Worm (Caenorhabditis elegans) whole organism, young adult: Measurements from ENCODE around the gene ZK105.3.

Experiments used
- B0261.1 ChIP-seq: sonication (generic microtip); optimal IDR thresholded peaks from 2 replicates; lab custom pipeline; 2016; ENCODE audit warnings: mild to moderate bottlenecking, missing genetic modification characterization, moderate library complexity, missing compliant biosample characterization
- C06A6.2 ChIP-seq: fragments of 200-800 bp; sonication (Bioruptor generic); conservative IDR thresholded peaks from 2 replicates; pipeline ENCODE4 v1.3.6; 2022; ENCODE audit warnings: missing genetic modification characterization, missing compliant biosample characterization
- C17E4.6 ChIP-seq: fragments of 200-800 bp; sonication (Bioruptor generic); IDR thresholded peaks from 2 replicates; pipeline ENCODE4 v1.3.6; 2022; ENCODE audit warnings: missing genetic modification reagents, missing genetic modification characterization, missing compliant biosample characterization
- F33H1.4 ChIP-seq: fragments of 200-800 bp; sonication (Bioruptor generic); IDR thresholded peaks from 2 replicates; pipeline ENCODE4 v1.3.6; 2022; ENCODE audit warnings: missing genetic modification reagents, missing genetic modification characterization, missing compliant biosample characterization
- K12H6.12 ChIP-seq: fragments of 200-800 bp; sonication (Bioruptor generic); optimal IDR thresholded peaks from 2 replicates; lab custom pipeline; 2018; ENCODE audit warnings: mild to moderate bottlenecking, missing genetic modification characterization, missing compliant biosample characterization
- Y53G8AR.9 ChIP-seq: fragments of 200-800 bp; sonication (Bioruptor generic); conservative IDR thresholded peaks from 2 replicates; pipeline ENCODE4 v1.3.6; 2022; ENCODE audit warnings: missing genetic modification reagents, missing genetic modification characterization, missing compliant biosample characterization
- Y56A3A.18 ChIP-seq: fragments of 200-800 bp; sonication (Bioruptor generic); IDR thresholded peaks from 2 replicates; pipeline ENCODE4 v1.3.6; 2022; ENCODE audit warnings: missing genetic modification reagents, missing genetic modification characterization, missing compliant biosample characterization
- Y67H2A.10 ChIP-seq: fragments of 200-800 bp; sonication (Bioruptor generic); conservative IDR thresholded peaks from 2 replicates; pipeline ENCODE4 v1.3.6; 2022; ENCODE audit warnings: missing genetic modification reagents, missing genetic modification characterization, missing compliant biosample characterization
- Y79H2A.3 ChIP-seq: fragments of 200-800 bp; sonication (Bioruptor generic); conservative IDR thresholded peaks from 2 replicates; pipeline ENCODE4 v1.3.6; 2022; ENCODE audit warnings: missing genetic modification reagents, missing genetic modification characterization, missing compliant biosample characterization
- akir-1 ChIP-seq: fragments of 200-800 bp; sonication (Bioruptor generic); optimal IDR thresholded peaks from 2 replicates; lab custom pipeline; 2018; ENCODE audit warnings: mild to moderate bottlenecking, missing genetic modification characterization, moderate library complexity, missing compliant biosample characterization
- aptf-3 ChIP-seq: fragments of 200-800 bp; sonication (Bioruptor generic); IDR thresholded peaks from 2 replicates; pipeline ENCODE4 v1.3.6; 2022; ENCODE audit warnings: missing genetic modification characterization, missing compliant biosample characterization
- athp-1 ChIP-seq: sonication (generic microtip); optimal IDR thresholded peaks from 2 replicates; lab custom pipeline; 2017; ENCODE audit warnings: mild to moderate bottlenecking, missing genetic modification characterization, missing compliant biosample characterization
- attf-3 ChIP-seq: fragments of 200-800 bp; sonication (Bioruptor generic); conservative IDR thresholded peaks from 2 replicates; pipeline ENCODE4 v1.3.6; 2022; ENCODE audit warnings: missing genetic modification reagents, missing genetic modification characterization, missing compliant biosample characterization
- cebp-1 ChIP-seq, 2 experiments: fragments of 200-800 bp in 1 of 2; sonication (Bioruptor generic) in 1 of 2; sonication (generic microtip) in 1 of 2; IDR thresholded peaks in 1 of 2; optimal IDR thresholded peaks in 1 of 2; 2 replicates each; pipeline versions ENCODE4 v1.3.6 to Lab custom; 2017 to 2022; ENCODE audit warnings: missing compliant biosample characterization in 2 of 2, missing genetic modification characterization in 2 of 2, mild to moderate bottlenecking in 1 of 2, missing genetic modification reagents in 1 of 2, moderate library complexity in 1 of 2
- cebp-2 ChIP-seq: fragments of 200-800 bp; sonication (Bioruptor generic); IDR thresholded peaks from 2 replicates; pipeline ENCODE4 v1.3.6; 2022; ENCODE audit warnings: missing genetic modification characterization, missing compliant biosample characterization
- dpff-1 ChIP-seq: sonication (generic microtip); optimal IDR thresholded peaks from 2 replicates; lab custom pipeline; 2017; ENCODE audit warnings: mild to moderate bottlenecking, missing genetic modification characterization, missing compliant biosample characterization
- egl-44 ChIP-seq: fragments of 200-800 bp; sonication (Bioruptor generic); IDR thresholded peaks from 2 replicates; pipeline ENCODE4 v1.3.6; 2022; ENCODE audit warnings: missing genetic modification reagents, missing genetic modification characterization, missing compliant biosample characterization
- ets-4 ChIP-seq: fragments of 200-800 bp; sonication (Bioruptor generic); optimal IDR thresholded peaks from 2 replicates; lab custom pipeline; 2018; ENCODE audit warnings: mild to moderate bottlenecking, missing genetic modification characterization, missing compliant biosample characterization
- gei-17 ChIP-seq: fragments of 200-800 bp; sonication (Bioruptor generic); optimal IDR thresholded peaks from 2 replicates; lab custom pipeline; 2018; ENCODE audit warnings: mild to moderate bottlenecking, missing genetic modification characterization, missing compliant biosample characterization
- him-1 ChIP-seq: sonication (generic microtip); optimal IDR thresholded peaks from 2 replicates; lab custom pipeline; 2016; ENCODE audit warnings: missing genotype, missing genetic modification reagents, missing genetic modification characterization, missing compliant biosample characterization
- hlh-12 ChIP-seq: sonication (generic microtip); optimal IDR thresholded peaks from 2 replicates; lab custom pipeline; 2016; ENCODE audit warnings: missing genetic modification characterization, missing compliant biosample characterization
- hrde-1 ChIP-seq: sonication (generic microtip); optimal IDR thresholded peaks from 2 replicates; lab custom pipeline; 2016; ENCODE audit warnings: missing genetic modification characterization, mild to moderate bottlenecking, missing compliant biosample characterization, moderate library complexity, missing genotype, missing genetic modification reagents, borderline replicate concordance
- let-607 ChIP-seq, 2 experiments: fragments of 200-800 bp in 1 of 2; sonication (Bioruptor generic) in 1 of 2; sonication (generic microtip) in 1 of 2; optimal IDR thresholded peaks; 2 replicates each; lab custom pipeline; 2016 to 2018; ENCODE audit warnings: mild to moderate bottlenecking in 2 of 2, missing compliant biosample characterization in 2 of 2, missing genetic modification characterization in 2 of 2, moderate library complexity in 2 of 2, missing genotype in 1 of 2
- lin-35 ChIP-seq, 3 experiments: fragments of 150-350 bp in 2 of 3; sonication (generic microtip) in 1 of 3; optimal IDR thresholded peaks; 2 replicates each; lab custom pipeline; 2014 to 2018; ENCODE audit warnings: missing biosample characterization in 3 of 3, missing genetic modification characterization in 3 of 3, missing genetic modification reagents in 3 of 3
- lin-40 ChIP-seq: sonication (generic microtip); optimal IDR thresholded peaks from 2 replicates; lab custom pipeline; 2016; ENCODE audit warnings: missing genetic modification characterization, mild to moderate bottlenecking, missing compliant biosample characterization, missing genotype, missing genetic modification reagents
- lin-54 ChIP-seq: fragments of 200-800 bp; sonication (Bioruptor generic); optimal IDR thresholded peaks from 2 replicates; lab custom pipeline; 2018; ENCODE audit warnings: mild to moderate bottlenecking, missing genetic modification characterization, missing compliant biosample characterization
- lir-1 ChIP-seq: fragments of 200-800 bp; sonication (Bioruptor generic); conservative IDR thresholded peaks from 2 replicates; pipeline ENCODE4 v1.3.6; 2022; ENCODE audit warnings: missing genetic modification reagents, missing genetic modification characterization, missing compliant biosample characterization
- lsy-27 ChIP-seq: sonication (generic microtip); optimal IDR thresholded peaks from 2 replicates; lab custom pipeline; 2017; ENCODE audit warnings: missing genetic modification characterization, mild to moderate bottlenecking, missing compliant biosample characterization, antibody characterized with exemption, missing genotype, borderline replicate concordance; ENCODE audit not compliant: insufficient read depth
- madf-8 ChIP-seq: fragments of 200-800 bp; sonication (Bioruptor generic); conservative IDR thresholded peaks from 2 replicates; pipeline ENCODE4 v1.3.6; 2022; ENCODE audit warnings: missing genetic modification reagents, missing genetic modification characterization, missing compliant biosample characterization
- mcd-1 ChIP-seq: fragments of 200-800 bp; sonication (Bioruptor generic); IDR thresholded peaks from 2 replicates; pipeline ENCODE4 v1.3.6; 2022; ENCODE audit warnings: missing genetic modification reagents, missing genetic modification characterization, missing compliant biosample characterization
- nfyb-1 ChIP-seq: fragments of 200-800 bp; sonication (Bioruptor generic); IDR thresholded peaks from 2 replicates; pipeline ENCODE4 v1.3.6; 2022; ENCODE audit warnings: missing genetic modification reagents, missing genetic modification characterization, missing compliant biosample characterization
- nhr-120 ChIP-seq: fragments of 200-800 bp; sonication (Bioruptor generic); IDR thresholded peaks from 2 replicates; pipeline ENCODE4 v1.3.6; 2022; ENCODE audit warnings: missing genetic modification characterization, missing compliant biosample characterization
- nhr-27 ChIP-seq: fragments of 200-800 bp; sonication (Bioruptor generic); optimal IDR thresholded peaks from 2 replicates; lab custom pipeline; 2018; ENCODE audit warnings: mild to moderate bottlenecking, missing genetic modification characterization, moderate library complexity, missing compliant biosample characterization
- nhr-80 ChIP-seq: sonication (generic microtip); optimal IDR thresholded peaks from 2 replicates; lab custom pipeline; 2016; ENCODE audit warnings: missing genetic modification characterization, missing compliant biosample characterization
- nhr-90 ChIP-seq: sonication (generic microtip); optimal IDR thresholded peaks from 2 replicates; lab custom pipeline; 2016; ENCODE audit warnings: missing genotype, mild to moderate bottlenecking, missing genetic modification characterization, missing compliant biosample characterization
- rcor-1 ChIP-seq: fragments of 200-800 bp; sonication (Bioruptor generic); IDR thresholded peaks from 2 replicates; pipeline ENCODE4 v1.3.6; 2022; ENCODE audit warnings: missing genetic modification reagents, missing genetic modification characterization, missing compliant biosample characterization
- snpc-1.1 ChIP-seq: sonication (generic microtip); optimal IDR thresholded peaks from 2 replicates; lab custom pipeline; 2017; ENCODE audit warnings: missing genetic modification characterization, mild to moderate bottlenecking, missing compliant biosample characterization, antibody characterized with exemption, moderate library complexity, missing genotype, missing genetic modification reagents; ENCODE audit not compliant: insufficient read depth
- snpc-1.3 ChIP-seq: sonication (generic microtip); optimal IDR thresholded peaks from 2 replicates; lab custom pipeline; 2017; ENCODE audit warnings: missing genetic modification characterization, mild to moderate bottlenecking, missing compliant biosample characterization, antibody characterized with exemption, moderate library complexity, missing genotype, missing genetic modification reagents; ENCODE audit not compliant: insufficient read depth
- snpc-3.4 ChIP-seq: sonication (generic microtip); optimal IDR thresholded peaks from 2 replicates; lab custom pipeline; 2017; ENCODE audit warnings: missing genetic modification characterization, mild to moderate bottlenecking, missing compliant biosample characterization, antibody characterized with exemption, moderate library complexity, missing genotype, missing genetic modification reagents
- snpc-4 ChIP-seq, 5 experiments: fragments of 150-350 bp in 1 of 5; sonication (generic microtip) in 4 of 5; optimal IDR thresholded peaks; 2 replicates each; lab custom pipeline; 2014 to 2018; ENCODE audit warnings: missing genetic modification characterization in 5 of 5, missing biosample characterization in 3 of 5, antibody characterized with exemption in 2 of 5, mild to moderate bottlenecking in 2 of 5, missing compliant biosample characterization in 2 of 5, missing genotype in 2 of 5, moderate library complexity in 2 of 5, missing genetic modification reagents in 1 of 5
- xnd-1 ChIP-seq: sonication (generic microtip); optimal IDR thresholded peaks from 2 replicates; lab custom pipeline; 2016; ENCODE audit warnings: missing genotype, missing genetic modification reagents, missing genetic modification characterization, missing compliant biosample characterization
- ztf-18 ChIP-seq: sonication (generic microtip); optimal IDR thresholded peaks from 2 replicates; lab custom pipeline; 2016; ENCODE audit warnings: missing genotype, mild to moderate bottlenecking, missing genetic modification characterization, missing compliant biosample characterization
- ztf-22 ChIP-seq: fragments of 200-800 bp; sonication (Bioruptor generic); optimal IDR thresholded peaks from 2 replicates; lab custom pipeline; 2018; ENCODE audit warnings: mild to moderate bottlenecking, missing genetic modification characterization, moderate library complexity, missing compliant biosample characterization
- ztf-26 ChIP-seq: sonication (generic microtip); optimal IDR thresholded peaks from 2 replicates; lab custom pipeline; 2017; ENCODE audit warnings: missing genetic modification characterization, missing compliant biosample characterization

ZK105.3 gene

ce11 chrV:7742485-7742959 lies 45.6 kb downstream of the ZK105.3 start, which contains the start of gene fbxl-5:
TSS of gene fbxl-5 (plus strand) at chrV:7742909.
- no peak for TF ChIP-seq rcor-1 (GFP tag; lab: Robert Waterston, UW)
- no peak for TF ChIP-seq F33H1.4 (GFP tag; lab: Robert Waterston, UW)
- TF ChIP-seq dpff-1 (tag; lab: Kevin White, UChicago): no peak
- TF ChIP-seq Y79H2A.3: no peak
- TF ChIP-seq lir-1: no peak
- no peak for TF ChIP-seq xnd-1 (tag; lab: Kevin White, UChicago)
- TF ChIP-seq akir-1 (GFP tag; lab: Kevin White, UChicago): no peak
- TF ChIP-seq attf-3 (GFP tag; lab: Robert Waterston, UW): no peak
- no peak for TF ChIP-seq hlh-12 (tag; lab: Kevin White, UChicago)
- peak; percentile 33 to 60 for TF ChIP-seq let-607 (tag; optimal IDR thresholded peaks at IDR 0.05; lab: Kevin White, UChicago)
- TF ChIP-seq snpc-1.1: no peak
- no peak for TF ChIP-seq nhr-120 (GFP tag; lab: Robert Waterston, UW)
- TF ChIP-seq aptf-3 (GFP tag; lab: Robert Waterston, UW): no peak
- TF ChIP-seq nhr-80 (tag; lab: Kevin White, UChicago): peak; percentile 78
- no peak for TF ChIP-seq cebp-1 (GFP tag; IDR thresholded peaks at IDR 0.05; lab: Robert Waterston, UW)
- peak; percentile 36 for TF ChIP-seq cebp-1 (tag; optimal IDR thresholded peaks at IDR 0.05; lab: Kevin White, UChicago)
- no peak for TF ChIP-seq cebp-2 (GFP tag; lab: Robert Waterston, UW)
- no peak for TF ChIP-seq madf-8
- TF ChIP-seq mcd-1 (GFP tag; lab: Robert Waterston, UW): no peak
- TF ChIP-seq nfyb-1 (GFP tag; lab: Robert Waterston, UW): no peak
- TF ChIP-seq snpc-1.3 (tag; lab: Kevin White, UChicago): no peak
- peak; percentile 27 for TF ChIP-seq ztf-22 (GFP tag; lab: Kevin White, UChicago)
- TF ChIP-seq C06A6.2 (GFP tag; lab: Robert Waterston, UW): no peak
- no peak for TF ChIP-seq ztf-26 (tag; lab: Kevin White, UChicago)
- no peak for TF ChIP-seq K12H6.12 (tag; lab: Kevin White, UChicago)
- TF ChIP-seq Y56A3A.18 (GFP tag; lab: Robert Waterston, UW): no peak
- no peak for TF ChIP-seq lsy-27 (tag; lab: Kevin White, UChicago)
- TF ChIP-seq C17E4.6: no peak
- no peak for TF ChIP-seq hrde-1 (tag; lab: Kevin White, UChicago)
- no peak for TF ChIP-seq B0261.1
- no peak for TF ChIP-seq gei-17 (GFP tag; lab: Kevin White, UChicago)

ce11 chrV:7744068-7744467 lies 47.1 kb downstream of the ZK105.3 start:
- TF ChIP-seq him-1 (tag; lab: Kevin White, UChicago): no peak
- peak; percentile 89 to 91 for TF ChIP-seq let-607 (tag; optimal IDR thresholded peaks at IDR 0.05; lab: Kevin White, UChicago)
- peak; percentile 99 for TF ChIP-seq nhr-80 (tag; lab: Kevin White, UChicago)
- peak; percentile 35 for TF ChIP-seq lin-40 (tag; lab: Kevin White, UChicago)
- peak; percentile 93 for TF ChIP-seq ztf-22 (GFP tag; lab: Kevin White, UChicago)
- no peak for TF ChIP-seq Y56A3A.18 (GFP tag; lab: Robert Waterston, UW)
- TF ChIP-seq egl-44 (GFP tag; lab: Robert Waterston, UW): peak; percentile 70; the same call in 1 of the 2 replicates
- TF ChIP-seq lin-54 (GFP tag; lab: Kevin White, UChicago): peak; percentile 25
- 0 out of 2 replicates have a peak, but pooled peaks have one; percentile 47 for TF ChIP-seq Y53G8AR.9 (GFP tag; lab: Robert Waterston, UW)
- no peak for TF ChIP-seq snpc-3.4 (tag; lab: Kevin White, UChicago)
- no peak for TF ChIP-seq athp-1 (tag; lab: Kevin White, UChicago)
- no peak for TF ChIP-seq lin-35 (GFP tag; optimal IDR thresholded peaks at IDR 0.05; lab: Kevin White, UChicago)
- TF ChIP-seq Y67H2A.10: no peak
- no peak for TF ChIP-seq K12H6.12 (tag; lab: Kevin White, UChicago)
- no peak; the same call in 1 of the 2 replicates for TF ChIP-seq cebp-1 (GFP tag; IDR thresholded peaks at IDR 0.05; lab: Robert Waterston, UW)
- TF ChIP-seq cebp-1 (tag; optimal IDR thresholded peaks at IDR 0.05; lab: Kevin White, UChicago): peak; percentile 68
- TF ChIP-seq ztf-18 (tag; lab: Kevin White, UChicago): no peak
- peak; percentile 3 for TF ChIP-seq nhr-90 (tag; lab: Kevin White, UChicago)
- TF ChIP-seq snpc-4 (GFP tag; optimal IDR thresholded peaks at IDR 0.05; lab: Kevin White, UChicago): no peak
- peak in 2 of 4 experiments; percentile 9 to 45 for TF ChIP-seq snpc-4 (tag; optimal IDR thresholded peaks at IDR 0.05; lab: Kevin White, UChicago)
- TF ChIP-seq ets-4: peak; percentile 98
- TF ChIP-seq nhr-27: no peak
